Worm (Caenorhabditis elegans) whole organism, mixed stage, embryonic: ENCODE results near the gene bgnt-1.3.

ENCODE experiments used
- M03D4.4 ChIP-seq: sonication (generic microtip); optimal IDR thresholded peaks from 2 replicates; lab custom pipeline; 2017; ENCODE audit warnings: mild to moderate bottlenecking, missing genetic modification characterization, missing compliant biosample characterization
- bed-3 ChIP-seq: fragments of 200-800 bp; sonication (Bioruptor generic); optimal IDR thresholded peaks from 3 replicates; lab custom pipeline; 2018; ENCODE audit warnings: mild to moderate bottlenecking, missing genetic modification characterization, moderate library complexity, missing compliant biosample characterization
- blmp-1 ChIP-seq: fragments of 150-350 bp; optimal IDR thresholded peaks from 2 replicates; lab custom pipeline; 2014; ENCODE audit warnings: missing biosample characterization, missing genetic modification characterization
- ceh-39 ChIP-seq: fragments of 150-350 bp; optimal IDR thresholded peaks from 2 replicates; lab custom pipeline; 2014; ENCODE audit warnings: missing biosample characterization, missing genetic modification characterization
- ceh-43 ChIP-seq: fragments of 200-800 bp; sonication (Bioruptor generic); optimal IDR thresholded peaks from 2 replicates; lab custom pipeline; 2018; ENCODE audit warnings: mild to moderate bottlenecking, missing genetic modification characterization, moderate library complexity, missing compliant biosample characterization
- ceh-83 ChIP-seq: fragments of 200-800 bp; sonication (Bioruptor generic); optimal IDR thresholded peaks from 2 replicates; lab custom pipeline; 2018; ENCODE audit warnings: mild to moderate bottlenecking, missing genetic modification characterization, missing compliant biosample characterization
- ces-1 ChIP-seq: fragments of 150-350 bp; optimal IDR thresholded peaks from 2 replicates; lab custom pipeline; 2014; ENCODE audit warnings: missing biosample characterization, missing genetic modification reagents, missing genetic modification characterization
- cnd-1 ChIP-seq: fragments of 200-800 bp; sonication (Bioruptor generic); optimal IDR thresholded peaks from 2 replicates; lab custom pipeline; 2018; ENCODE audit warnings: mild to moderate bottlenecking, missing genetic modification characterization, missing compliant biosample characterization
- elt-1 ChIP-seq: sonication (generic microtip); optimal IDR thresholded peaks from 2 replicates; lab custom pipeline; 2017; ENCODE audit warnings: missing genetic modification characterization, mild to moderate bottlenecking, missing compliant biosample characterization, antibody characterized with exemption, moderate library complexity, borderline replicate concordance; ENCODE audit not compliant: insufficient read depth
- elt-3 ChIP-seq: fragments of 150-350 bp; optimal IDR thresholded peaks from 2 replicates; lab custom pipeline; 2014; ENCODE audit warnings: missing biosample characterization, missing genetic modification characterization
- flh-1 ChIP-seq: fragments of 200-800 bp; sonication (Bioruptor generic); optimal IDR thresholded peaks from 2 replicates; lab custom pipeline; 2018; ENCODE audit warnings: mild to moderate bottlenecking, missing genetic modification characterization, moderate library complexity, missing compliant biosample characterization
- hlh-1 ChIP-seq: fragments of 150-350 bp; optimal IDR thresholded peaks from 2 replicates; lab custom pipeline; 2014; ENCODE audit warnings: missing biosample characterization, missing genetic modification reagents, missing genetic modification characterization
- lin-13 ChIP-seq: fragments of 150-350 bp; optimal IDR thresholded peaks from 2 replicates; lab custom pipeline; 2014; ENCODE audit warnings: missing biosample characterization, missing genetic modification characterization
- lin-32 ChIP-seq: fragments of 200-800 bp; sonication (Bioruptor generic); optimal IDR thresholded peaks from 2 replicates; lab custom pipeline; 2018; ENCODE audit warnings: mild to moderate bottlenecking, missing genetic modification characterization, missing compliant biosample characterization
- lsy-2 ChIP-seq: fragments of 150-350 bp; optimal IDR thresholded peaks from 2 replicates; lab custom pipeline; 2014; ENCODE audit warnings: missing biosample characterization, missing genetic modification characterization
- mab-5 ChIP-seq: fragments of 150-350 bp; optimal IDR thresholded peaks from 2 replicates; lab custom pipeline; 2014; ENCODE audit warnings: missing biosample characterization, missing genetic modification characterization
- mep-1 ChIP-seq: fragments of 150-350 bp; optimal IDR thresholded peaks from 2 replicates; lab custom pipeline; 2017; ENCODE audit warnings: missing biosample characterization, missing genetic modification reagents, missing genetic modification characterization, inconsistent platforms
- mls-2 ChIP-seq: sonication (generic microtip); optimal IDR thresholded peaks from 2 replicates; lab custom pipeline; 2016; ENCODE audit warnings: mild to moderate bottlenecking, missing genetic modification characterization, moderate library complexity, missing compliant biosample characterization
- nhr-12 ChIP-seq: fragments of 150-350 bp; optimal IDR thresholded peaks from 2 replicates; lab custom pipeline; 2014; ENCODE audit warnings: missing biosample characterization, missing genetic modification characterization
- nhr-2 ChIP-seq: fragments of 150-350 bp; optimal IDR thresholded peaks from 2 replicates; lab custom pipeline; 2014; ENCODE audit warnings: missing biosample characterization, missing genetic modification characterization
- nhr-237 ChIP-seq: fragments of 150-350 bp; optimal IDR thresholded peaks from 2 replicates; lab custom pipeline; 2014; ENCODE audit warnings: missing biosample characterization, missing genetic modification characterization
- nhr-76 ChIP-seq: sonication (generic microtip); optimal IDR thresholded peaks from 2 replicates; lab custom pipeline; 2017; ENCODE audit warnings: missing biosample characterization, missing genetic modification characterization
- pha-4 ChIP-seq: fragments of 150-350 bp; optimal IDR thresholded peaks from 2 replicates; lab custom pipeline; 2018; ENCODE audit warnings: missing biosample characterization, missing genetic modification reagents, missing genetic modification characterization
- sem-2 ChIP-seq: fragments of 200-800 bp; sonication (Bioruptor generic); optimal IDR thresholded peaks from 2 replicates; lab custom pipeline; 2018; ENCODE audit warnings: mild to moderate bottlenecking, missing genetic modification characterization, missing compliant biosample characterization
- snpc-4 ChIP-seq: fragments of 150-350 bp; optimal IDR thresholded peaks from 2 replicates; lab custom pipeline; 2014; ENCODE audit warnings: missing biosample characterization, missing genetic modification characterization
- sptf-1 ChIP-seq: sonication (generic microtip); optimal IDR thresholded peaks from 2 replicates; lab custom pipeline; 2017; ENCODE audit warnings: mild to moderate bottlenecking, missing genetic modification characterization, moderate library complexity, missing compliant biosample characterization
- unc-120 ChIP-seq: sonication (generic microtip); optimal IDR thresholded peaks from 2 replicates; lab custom pipeline; 2017; ENCODE audit warnings: missing genetic modification characterization, missing compliant biosample characterization; ENCODE audit not compliant: poor library complexity, severe bottlenecking
- unc-39 ChIP-seq: fragments of 150-350 bp; optimal IDR thresholded peaks from 2 replicates; lab custom pipeline; 2014; ENCODE audit warnings: missing biosample characterization, missing genetic modification characterization
- unc-62 ChIP-seq: fragments of 150-350 bp; optimal IDR thresholded peaks from 2 replicates; lab custom pipeline; 2014; ENCODE audit warnings: missing biosample characterization, missing genetic modification reagents, missing genetic modification characterization
- zip-8 ChIP-seq: fragments of 150-350 bp; optimal IDR thresholded peaks from 2 replicates; lab custom pipeline; 2014; ENCODE audit warnings: missing biosample characterization, missing genetic modification characterization
- ztf-11 ChIP-seq: fragments of 150-350 bp; optimal IDR thresholded peaks from 2 replicates; lab custom pipeline; 2014; ENCODE audit warnings: missing biosample characterization, missing genetic modification characterization

Gene bgnt-1.3

DNA sequence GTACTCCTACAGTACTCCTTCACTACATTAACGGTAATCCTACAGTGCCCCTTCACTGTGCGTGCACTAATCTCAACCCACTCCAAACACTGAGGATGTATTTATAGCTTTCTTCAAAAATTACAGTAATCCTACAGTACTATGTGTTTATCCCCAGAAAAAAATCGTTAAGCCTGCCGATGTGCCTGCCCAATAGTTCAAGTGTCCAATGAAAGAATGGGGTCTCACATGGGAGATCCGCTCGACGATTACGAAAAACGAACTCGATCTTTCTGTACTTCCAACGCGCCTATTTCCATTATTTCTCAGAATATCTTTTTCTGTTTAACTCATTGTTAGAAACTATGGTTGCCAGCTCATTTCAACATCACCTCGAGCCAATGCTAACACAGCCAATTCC lies 1.8 kb upstream of the bgnt-1.3 start, which contains the start of gene nhr-218:
nhr-218 (plus strand) TSS at position 301 of the 400 bp plus-strand sequence.
- TF ChIP-seq M03D4.4 (no peak), mep-1 (no peak), lsy-2 (tag; lab: Kevin White, UChicago) (no peak), blmp-1 (tag; lab: Kevin White, UChicago) (no peak), hlh-1 (tag; lab: Kevin White, UChicago) (no peak)

- TF ChIP-seq mab-5 (tag; lab: Kevin White, UChicago): no peak
- no peak for TF ChIP-seq blmp-1 (tag; lab: Kevin White, UChicago)
- no peak for TF ChIP-seq M03D4.4
These were observed 2.6 kb downstream of the bgnt-1.3 start, which contains the start of gene gcy-20 for ce11 chrV:16253687-16254086. gcy-20 (minus strand) TSS chrV:16253787.

ce11 chrV:16249105-16249504 lies 7.2 kb downstream of the bgnt-1.3 start:
- TF ChIP-seq nhr-237 (tag; lab: Kevin White, UChicago) (no peak), lin-13 (tag; lab: Kevin White, UChicago) (no peak), elt-1 (tag; lab: Kevin White, UChicago) (peak; percentile 52), lsy-2 (tag; lab: Kevin White, UChicago) (no peak), nhr-76 (tag; lab: Kevin White, UChicago) (no peak), unc-120 (no peak), elt-3 (no peak), sptf-1 (tag; lab: Kevin White, UChicago) (no peak), ztf-11 (no peak)

DNA sequence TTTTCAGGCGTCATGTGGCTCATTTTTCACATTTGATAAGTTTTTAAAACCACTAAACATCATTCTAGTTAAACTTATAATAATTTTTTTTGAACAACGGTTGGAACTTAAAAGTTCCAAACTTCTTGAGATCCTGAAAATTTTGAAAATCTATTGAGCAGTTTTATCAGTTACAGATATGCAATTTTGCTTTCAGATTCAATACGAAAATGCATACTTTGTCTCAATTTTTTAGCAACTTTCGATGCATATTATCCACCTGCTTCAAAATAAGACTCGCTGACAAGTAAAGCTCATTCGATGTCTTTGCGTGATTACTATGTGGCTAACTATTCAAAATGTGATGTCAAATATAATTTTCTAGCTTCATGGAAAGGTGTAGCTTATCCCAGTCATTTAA lies 9.7 kb downstream of the bgnt-1.3 start, which contains the start of gene srh-95:
srh-95 (plus strand) TSS at position 301 of the 400 bp plus-strand sequence.
- TF ChIP-seq ceh-83 (GFP tag; lab: Kevin White, UChicago): no peak
- TF ChIP-seq nhr-2: no peak
- TF ChIP-seq hlh-1 (tag; lab: Kevin White, UChicago): no peak
- TF ChIP-seq ceh-39 (tag; lab: Kevin White, UChicago): no peak
- no peak for TF ChIP-seq sptf-1 (tag; lab: Kevin White, UChicago)
- TF ChIP-seq unc-62 (GFP tag; lab: Kevin White, UChicago): no peak
- TF ChIP-seq pha-4 (tag; lab: Kevin White, UChicago): no peak
- TF ChIP-seq mls-2 (tag; lab: Kevin White, UChicago): no peak
- TF ChIP-seq cnd-1 (tag; lab: Kevin White, UChicago): no peak
- TF ChIP-seq bed-3 (GFP tag; lab: Kevin White, UChicago): no peak
- no peak for TF ChIP-seq unc-120
- no peak for TF ChIP-seq lsy-2 (tag; lab: Kevin White, UChicago)
- TF ChIP-seq mep-1: no peak
- no peak for TF ChIP-seq ces-1 (GFP tag; lab: Kevin White, UChicago)
- TF ChIP-seq lin-32 (GFP tag; lab: Kevin White, UChicago): no peak
- TF ChIP-seq elt-1 (tag; lab: Kevin White, UChicago): no peak
- TF ChIP-seq nhr-12: no peak

DNA sequence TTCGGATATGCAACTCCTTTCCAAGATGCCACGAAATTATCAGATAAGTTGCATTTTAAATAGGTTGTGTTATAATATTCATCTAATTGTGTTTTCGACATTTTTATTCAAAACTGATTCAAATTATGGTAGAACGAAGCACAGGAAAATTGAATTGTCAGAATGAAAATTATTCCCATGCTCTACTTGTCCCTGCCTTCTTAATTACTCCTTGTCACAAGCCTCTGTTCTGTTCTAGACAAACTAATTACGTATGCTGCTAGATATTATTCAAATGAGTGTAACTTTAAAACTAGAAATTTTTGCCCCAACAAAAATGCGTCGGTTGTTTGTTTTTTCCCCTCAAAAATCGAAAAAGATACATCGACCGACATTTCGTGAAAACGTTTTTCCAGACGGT lies 12.2 kb downstream of the bgnt-1.3 start, which contains the start of gene srh-104:
srh-104 (minus strand) TSS at position 101 of the 400 bp plus-strand sequence.
- TF ChIP-seq ces-1 (GFP tag; lab: Kevin White, UChicago) (no peak), blmp-1 (tag; lab: Kevin White, UChicago) (no peak), lsy-2 (tag; lab: Kevin White, UChicago) (no peak), elt-3 (no peak), ceh-83 (GFP tag; lab: Kevin White, UChicago) (no peak), nhr-12 (no peak), cnd-1 (tag; lab: Kevin White, UChicago) (no peak), snpc-4 (tag; lab: Kevin White, UChicago) (no peak), unc-62 (GFP tag; lab: Kevin White, UChicago) (no peak), flh-1 (GFP tag; lab: Kevin White, UChicago) (no peak), zip-8 (tag; lab: Kevin White, UChicago) (no peak), sem-2 (GFP tag; lab: Kevin White, UChicago) (no peak), lin-32 (GFP tag; lab: Kevin White, UChicago) (no peak), lin-13 (tag; lab: Kevin White, UChicago) (no peak), unc-39 (tag; lab: Kevin White, UChicago) (no peak), hlh-1 (tag; lab: Kevin White, UChicago) (no peak), ceh-43 (GFP tag; lab: Kevin White, UChicago) (no peak), mab-5 (tag; lab: Kevin White, UChicago) (no peak), pha-4 (tag; lab: Kevin White, UChicago) (no peak)
- TF ChIP-seq, all 35 proteins: peak for 0
